Worm (Caenorhabditis elegans): Measurements from ENCODE around the gene spl-2.

The spl-2 gene

DNA sequence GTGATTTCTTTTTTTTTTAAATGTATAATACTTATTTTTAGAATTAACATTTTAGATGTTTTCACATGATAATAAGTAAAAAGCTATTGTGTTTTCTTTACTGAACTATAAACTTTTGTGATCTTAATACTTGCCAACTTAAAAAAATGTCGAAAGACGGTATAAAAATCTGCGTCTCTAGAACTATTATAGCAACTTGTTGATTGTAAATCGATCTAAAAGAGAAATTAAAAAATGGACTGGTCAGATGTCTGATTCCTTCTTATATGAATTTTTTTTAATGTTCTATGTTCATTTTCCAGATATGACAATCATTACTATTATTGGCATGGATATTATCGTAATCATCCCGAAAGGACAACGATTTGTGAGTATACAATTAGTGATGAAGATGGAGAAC lies 18.9 kb downstream of the spl-2 start, which contains the start of gene F21C10.3:
F21C10.3 (plus strand) TSS at position 301 of the 400 bp plus-strand sequence.
- peak; percentile 13 for TF ChIP-seq aha-1 (tag)
- TF ChIP-seq zag-1 (tag; optimal IDR thresholded peaks at IDR 0.05) = no peak

DNA sequence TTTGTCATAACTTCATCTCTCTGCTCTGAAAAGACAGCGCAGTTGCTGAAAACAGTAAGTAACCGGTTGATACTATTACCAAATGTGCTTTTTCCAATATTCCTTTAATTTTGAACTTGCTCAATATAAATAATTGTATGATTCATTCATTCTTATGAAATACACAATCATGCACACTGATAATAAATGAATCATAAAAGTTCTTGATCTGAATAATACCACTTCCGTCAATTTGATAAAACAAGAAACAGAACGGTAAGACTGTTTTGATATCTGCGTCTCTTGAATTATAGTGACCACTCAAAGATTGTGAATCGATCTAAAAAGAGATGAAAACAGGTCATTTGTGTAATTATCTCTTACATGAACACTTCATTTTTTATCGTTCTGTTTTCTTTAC lies 20.4 kb downstream of the spl-2 start, which contains the start of gene F21C10.4:
F21C10.4 (plus strand) TSS at position 301 of the 400 bp plus-strand sequence.
- no peak for TF ChIP-seq tra-1 (GFP tag; IDR thresholded peaks at IDR 0.05)
- no peak for TF ChIP-seq daf-19 (GFP tag; conservative IDR thresholded peaks at IDR 0.05)
- TF ChIP-seq nhr-11 (tag; optimal IDR thresholded peaks at IDR 0.05) = no peak
- no peak for TF ChIP-seq lir-3 (tag; optimal IDR thresholded peaks at IDR 0.05)
- TF ChIP-seq Y5F2A.4 (GFP tag; optimal IDR thresholded peaks at IDR 0.05) = no peak
- no peak for TF ChIP-seq unc-130 (GFP tag; optimal IDR thresholded peaks at IDR 0.05)
- TF ChIP-seq mes-2 (tag; optimal IDR thresholded peaks at IDR 0.05; ENCODE audit: poor library complexity, severe bottlenecking) = no peak

DNA sequence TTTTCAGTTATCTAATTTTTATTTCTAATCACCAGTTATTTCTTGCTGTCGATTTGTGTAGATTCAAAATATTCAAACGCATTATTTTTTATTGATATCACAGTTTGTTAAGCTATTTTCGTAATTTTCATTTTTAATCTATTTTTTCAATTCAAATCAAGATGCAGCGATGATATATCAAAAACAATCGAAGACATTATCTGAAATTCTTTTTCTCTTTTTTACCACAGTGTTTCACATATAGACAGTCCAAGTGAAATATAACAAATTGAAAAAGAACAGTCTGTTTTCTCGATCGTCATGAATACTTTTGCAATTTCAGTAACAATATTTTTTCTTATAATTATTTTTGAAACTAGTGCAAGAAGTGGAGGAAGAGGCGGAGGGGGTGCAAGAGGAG lies 21.4 kb downstream of the spl-2 start, which contains the start of gene F21C10.5:
F21C10.5 (plus strand) TSS at position 301 of the 400 bp plus-strand sequence.
- no peak for TF ChIP-seq nhr-11 (tag; optimal IDR thresholded peaks at IDR 0.05)
- no peak for TF ChIP-seq ces-1 (GFP tag; optimal IDR thresholded peaks at IDR 0.05)
- TF ChIP-seq lin-1 (GFP tag; IDR thresholded peaks at IDR 0.05) = no peak

DNA sequence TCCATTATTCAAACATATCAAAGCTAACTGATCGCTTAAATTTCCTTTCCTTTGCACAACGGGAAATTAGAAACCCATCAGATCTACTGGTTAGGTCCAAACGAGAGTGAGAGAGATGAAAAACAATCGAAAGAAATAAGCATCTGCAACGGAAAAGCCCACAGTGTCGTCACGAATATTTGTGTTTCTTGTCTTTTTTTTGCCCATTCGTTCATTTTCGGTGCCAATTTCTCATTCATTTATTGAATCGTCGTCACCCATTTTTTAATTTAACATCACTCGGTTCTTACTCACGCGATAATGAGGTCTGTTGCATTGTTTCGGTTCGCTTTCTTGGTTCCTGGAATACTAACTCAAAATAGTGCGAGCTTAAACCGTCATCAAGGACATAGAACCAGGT lies 22.5 kb downstream of the spl-2 start, which contains the start of gene F21C10.6:
F21C10.6 (plus strand) TSS at position 301 of the 400 bp plus-strand sequence.
- TF ChIP-seq saeg-2 (GFP tag; IDR thresholded peaks at IDR 0.05) = no peak
- no peak for TF ChIP-seq nhr-10 (tag; optimal IDR thresholded peaks at IDR 0.05)
- no peak for TF ChIP-seq ztf-7 (tag; optimal IDR thresholded peaks at IDR 0.05)
- TF ChIP-seq ceh-62 (tag; optimal IDR thresholded peaks at IDR 0.05) = no peak
- TF ChIP-seq pqm-1 (tag; optimal IDR thresholded peaks at IDR 0.05) = no peak
- TF ChIP-seq ZK546.5 (tag; optimal IDR thresholded peaks at IDR 0.05) = no peak
- TF ChIP-seq nhr-11 (tag; optimal IDR thresholded peaks at IDR 0.05) = no peak
- no peak for TF ChIP-seq nhr-42 (GFP tag; IDR thresholded peaks at IDR 0.05)
- TF ChIP-seq ceh-32 (tag; optimal IDR thresholded peaks at IDR 0.05; ENCODE audit: poor library complexity) = no peak
- no peak for TF ChIP-seq ceh-82 (tag; optimal IDR thresholded peaks at IDR 0.05)
- TF ChIP-seq hif-1 (tag; optimal IDR thresholded peaks at IDR 0.05) = no peak
- TF ChIP-seq aha-1 (tag) = no peak
- no peak for TF ChIP-seq mxl-3 (GFP tag; optimal IDR thresholded peaks at IDR 0.05)
- TF ChIP-seq tag-97 (GFP tag; IDR thresholded peaks at IDR 0.05) = no peak
- no peak for TF ChIP-seq php-3 (GFP tag; IDR thresholded peaks at IDR 0.05)
- no peak for TF ChIP-seq attf-4 (tag; optimal IDR thresholded peaks at IDR 0.05)
- no peak for TF ChIP-seq fos-1 (tag; optimal IDR thresholded peaks at IDR 0.05)
- no peak for TF ChIP-seq zip-2 (tag; optimal IDR thresholded peaks at IDR 0.05)

DNA sequence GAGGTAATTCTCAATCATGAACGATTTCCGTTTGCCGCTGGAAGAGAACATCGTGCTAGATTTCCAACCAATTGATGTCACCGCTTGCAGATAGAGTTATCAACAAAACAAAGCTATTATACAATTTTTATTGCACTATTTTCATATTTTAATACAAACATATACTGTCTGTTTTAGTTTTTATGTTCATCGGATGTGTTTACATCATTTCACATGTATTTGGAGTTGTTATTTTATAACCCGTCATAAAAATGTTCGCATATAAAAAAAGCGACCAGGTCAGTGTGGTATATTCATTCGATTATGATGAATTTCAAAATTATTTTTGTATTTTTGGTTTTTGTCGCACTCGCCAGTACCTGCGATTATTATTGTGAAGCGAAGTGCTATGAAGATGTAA lies 23.5 kb downstream of the spl-2 start, which contains the start of gene F21C10.11:
F21C10.11 (plus strand) TSS at position 301 of the 400 bp plus-strand sequence.
- TF ChIP-seq lin-39 (tag; optimal IDR thresholded peaks at IDR 0.05) = no peak
- no peak for TF ChIP-seq ztf-7 (tag; optimal IDR thresholded peaks at IDR 0.05)
- TF ChIP-seq unc-62 (GFP tag; optimal IDR thresholded peaks at IDR 0.05 in 1 of 2) = no peak
- TF ChIP-seq unc-62 (tag; optimal IDR thresholded peaks at IDR 0.05) = no peak
- peak; percentile 76 for TF ChIP-seq aha-1 (tag)
- no peak for TF ChIP-seq ceh-44 (GFP tag; IDR thresholded peaks at IDR 0.05)
- TF ChIP-seq daf-12 (tag; optimal IDR thresholded peaks at IDR 0.05) = no peak
- TF ChIP-seq nhr-111 (GFP tag; optimal IDR thresholded peaks at IDR 0.05) = no peak

DNA sequence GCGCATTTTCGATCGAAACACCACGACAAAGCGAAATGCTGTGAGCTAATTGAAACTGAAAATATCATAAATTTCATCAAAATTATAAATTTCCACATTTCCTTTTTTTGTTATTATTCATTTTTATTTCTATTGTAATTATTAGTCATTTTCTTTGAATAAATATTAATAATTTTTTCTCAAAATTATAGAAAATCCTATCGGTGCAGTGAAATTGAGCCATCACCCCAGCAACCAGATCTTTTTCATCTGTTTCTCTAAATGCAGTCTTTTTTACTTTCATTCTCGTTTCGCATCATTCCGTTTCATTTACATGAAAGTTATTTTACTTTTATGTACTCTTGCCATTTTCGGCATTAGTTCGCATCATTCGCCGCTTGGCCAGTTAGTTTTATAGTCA lies 24.7 kb downstream of the spl-2 start, which contains the start of gene F21C10.13:
F21C10.13 (plus strand) TSS at position 301 of the 400 bp plus-strand sequence.
- no peak for TF ChIP-seq duxl-1 (tag; optimal IDR thresholded peaks at IDR 0.05; ENCODE audit: poor library complexity)
- no peak for TF ChIP-seq nhr-111 (GFP tag; optimal IDR thresholded peaks at IDR 0.05)
